Worm (Caenorhabditis elegans) whole organism, young adult: ENCODE measurements around the gene ckb-2.
"Not testable (repeated sequence)": the region's sequence is repeated elsewhere in the genome, so short reads cannot be mapped to it uniquely, and the experiment has no call there.

Experiments used
- B0035.1 ChIP-seq: sonication (generic microtip); optimal IDR thresholded peaks from 2 replicates; lab custom pipeline; 2016; ENCODE audit warnings: missing genetic modification characterization, mild to moderate bottlenecking, missing compliant biosample characterization, missing genotype, missing genetic modification reagents
- B0261.1 ChIP-seq: sonication (generic microtip); optimal IDR thresholded peaks from 2 replicates; lab custom pipeline; 2016; ENCODE audit warnings: mild to moderate bottlenecking, missing genetic modification characterization, moderate library complexity, missing compliant biosample characterization
- C06A6.2 ChIP-seq: fragments of 200-800 bp; sonication (Bioruptor generic); conservative IDR thresholded peaks from 2 replicates; pipeline ENCODE4 v1.3.6; 2022; ENCODE audit warnings: missing genetic modification characterization, missing compliant biosample characterization
- D2030.7 ChIP-seq: fragments of 200-800 bp; sonication (Bioruptor generic); IDR thresholded peaks from 2 replicates; pipeline ENCODE4 v1.3.6; 2022; ENCODE audit warnings: missing genetic modification reagents, missing genetic modification characterization, missing compliant biosample characterization
- F22D6.2 ChIP-seq: sonication (generic microtip); optimal IDR thresholded peaks from 2 replicates; lab custom pipeline; 2016; ENCODE audit warnings: mild to moderate bottlenecking, missing genetic modification characterization, missing compliant biosample characterization
- F33H1.4 ChIP-seq: fragments of 200-800 bp; sonication (Bioruptor generic); IDR thresholded peaks from 2 replicates; pipeline ENCODE4 v1.3.6; 2022; ENCODE audit warnings: missing genetic modification reagents, missing genetic modification characterization, missing compliant biosample characterization
- T26A5.8 ChIP-seq: sonication (generic microtip); optimal IDR thresholded peaks from 2 replicates; lab custom pipeline; 2016; ENCODE audit warnings: missing genetic modification characterization, missing compliant biosample characterization
- Y56A3A.18 ChIP-seq: fragments of 200-800 bp; sonication (Bioruptor generic); IDR thresholded peaks from 2 replicates; pipeline ENCODE4 v1.3.6; 2022; ENCODE audit warnings: missing genetic modification reagents, missing genetic modification characterization, missing compliant biosample characterization
- Y95B8A.8 ChIP-seq: fragments of 200-800 bp; sonication (Bioruptor generic); IDR thresholded peaks from 2 replicates; pipeline ENCODE4 v1.3.6; 2022; ENCODE audit warnings: missing genetic modification reagents, missing genetic modification characterization, missing compliant biosample characterization
- ZK185.1 ChIP-seq: sonication (generic microtip); optimal IDR thresholded peaks from 2 replicates; lab custom pipeline; 2016; ENCODE audit warnings: mild to moderate bottlenecking, missing genetic modification characterization, missing compliant biosample characterization; ENCODE audit not compliant: poor library complexity, severe bottlenecking
- attf-5 ChIP-seq: fragments of 200-800 bp; sonication (Bioruptor generic); optimal IDR thresholded peaks from 2 replicates; lab custom pipeline; 2018; ENCODE audit warnings: mild to moderate bottlenecking, missing genetic modification characterization, missing compliant biosample characterization
- cebp-2 ChIP-seq: fragments of 200-800 bp; sonication (Bioruptor generic); IDR thresholded peaks from 2 replicates; pipeline ENCODE4 v1.3.6; 2022; ENCODE audit warnings: missing genetic modification characterization, missing compliant biosample characterization
- ceh-40 ChIP-seq: fragments of 200-800 bp; sonication (Bioruptor generic); IDR thresholded peaks from 2 replicates; pipeline ENCODE4 v1.3.6; 2022; ENCODE audit warnings: missing genetic modification characterization, missing compliant biosample characterization
- chd-7 ChIP-seq: sonication (generic microtip); optimal IDR thresholded peaks from 2 replicates; lab custom pipeline; 2016; ENCODE audit warnings: mild to moderate bottlenecking, missing genetic modification characterization, moderate library complexity, missing compliant biosample characterization
- die-1 ChIP-seq: sonication (generic microtip); optimal IDR thresholded peaks from 2 replicates; lab custom pipeline; 2016; ENCODE audit warnings: missing genotype, mild to moderate bottlenecking, missing genetic modification characterization, missing compliant biosample characterization
- egl-44 ChIP-seq: fragments of 200-800 bp; sonication (Bioruptor generic); IDR thresholded peaks from 2 replicates; pipeline ENCODE4 v1.3.6; 2022; ENCODE audit warnings: missing genetic modification reagents, missing genetic modification characterization, missing compliant biosample characterization
- egrh-3 ChIP-seq: fragments of 200-800 bp; sonication (Bioruptor generic); IDR thresholded peaks from 2 replicates; pipeline ENCODE4 v1.3.6; 2022; ENCODE audit warnings: missing genetic modification reagents, missing genetic modification characterization, missing compliant biosample characterization
- fkh-3 ChIP-seq: sonication (generic microtip); optimal IDR thresholded peaks from 2 replicates; lab custom pipeline; 2016; ENCODE audit warnings: mild to moderate bottlenecking, missing genetic modification characterization, missing compliant biosample characterization
- him-1 ChIP-seq: sonication (generic microtip); optimal IDR thresholded peaks from 2 replicates; lab custom pipeline; 2016; ENCODE audit warnings: missing genotype, missing genetic modification reagents, missing genetic modification characterization, missing compliant biosample characterization
- hmg-1.2 ChIP-seq: fragments of 200-800 bp; sonication (Bioruptor generic); IDR thresholded peaks from 2 replicates; pipeline ENCODE4 v1.3.6; 2022; ENCODE audit warnings: missing genetic modification reagents, missing genetic modification characterization, missing compliant biosample characterization
- hsf-1 ChIP-seq: fragments of 200-800 bp; sonication (Bioruptor generic); IDR thresholded peaks from 2 replicates; pipeline ENCODE4 v1.3.6; 2022; ENCODE audit warnings: missing genetic modification reagents, missing genetic modification characterization, missing compliant biosample characterization
- let-526 ChIP-seq: fragments of 200-800 bp; sonication (Bioruptor generic); IDR thresholded peaks from 2 replicates; pipeline ENCODE4 v1.3.6; 2022; ENCODE audit warnings: missing genetic modification reagents, missing genetic modification characterization, missing compliant biosample characterization
- let-607 ChIP-seq, 2 experiments: fragments of 200-800 bp in 1 of 2; sonication (Bioruptor generic) in 1 of 2; sonication (generic microtip) in 1 of 2; optimal IDR thresholded peaks; 2 replicates each; lab custom pipeline; 2016 to 2018; ENCODE audit warnings: mild to moderate bottlenecking in 2 of 2, missing compliant biosample characterization in 2 of 2, missing genetic modification characterization in 2 of 2, moderate library complexity in 2 of 2, missing genotype in 1 of 2
- lin-26 ChIP-seq: fragments of 200-800 bp; sonication (Bioruptor generic); IDR thresholded peaks from 2 replicates; pipeline ENCODE4 v1.3.6; 2022; ENCODE audit warnings: missing genetic modification reagents, missing genetic modification characterization, missing compliant biosample characterization
- lin-35 ChIP-seq, 3 experiments: fragments of 150-350 bp in 2 of 3; sonication (generic microtip) in 1 of 3; optimal IDR thresholded peaks; 2 replicates each; lab custom pipeline; 2014 to 2018; ENCODE audit warnings: missing biosample characterization in 3 of 3, missing genetic modification characterization in 3 of 3, missing genetic modification reagents in 3 of 3
- lin-40 ChIP-seq: sonication (generic microtip); optimal IDR thresholded peaks from 2 replicates; lab custom pipeline; 2016; ENCODE audit warnings: missing genetic modification characterization, mild to moderate bottlenecking, missing compliant biosample characterization, missing genotype, missing genetic modification reagents
- mcd-1 ChIP-seq: fragments of 200-800 bp; sonication (Bioruptor generic); IDR thresholded peaks from 2 replicates; pipeline ENCODE4 v1.3.6; 2022; ENCODE audit warnings: missing genetic modification reagents, missing genetic modification characterization, missing compliant biosample characterization
- mel-28 ChIP-seq: sonication (generic microtip); optimal IDR thresholded peaks from 2 replicates; lab custom pipeline; 2016; ENCODE audit warnings: borderline replicate concordance, mild to moderate bottlenecking, missing genetic modification characterization, missing compliant biosample characterization
- nfyb-1 ChIP-seq: fragments of 200-800 bp; sonication (Bioruptor generic); IDR thresholded peaks from 2 replicates; pipeline ENCODE4 v1.3.6; 2022; ENCODE audit warnings: missing genetic modification reagents, missing genetic modification characterization, missing compliant biosample characterization
- nhr-179 ChIP-seq: sonication (generic microtip); optimal IDR thresholded peaks from 2 replicates; lab custom pipeline; 2016; ENCODE audit warnings: mild to moderate bottlenecking, missing genetic modification characterization, missing compliant biosample characterization
- rcor-1 ChIP-seq: fragments of 200-800 bp; sonication (Bioruptor generic); IDR thresholded peaks from 2 replicates; pipeline ENCODE4 v1.3.6; 2022; ENCODE audit warnings: missing genetic modification reagents, missing genetic modification characterization, missing compliant biosample characterization
- rec-8 ChIP-seq, 2 experiments: sonication (generic microtip); optimal IDR thresholded peaks; 2 replicates each; lab custom pipeline; 2016; ENCODE audit warnings: mild to moderate bottlenecking in 2 of 2, missing genetic modification characterization in 2 of 2, missing genetic modification reagents in 2 of 2, missing genotype in 2 of 2, missing biosample characterization in 1 of 2, missing compliant biosample characterization in 1 of 2, moderate library complexity in 1 of 2
- sdz-38 ChIP-seq: sonication (generic microtip); optimal IDR thresholded peaks from 2 replicates; lab custom pipeline; 2016; ENCODE audit warnings: missing genotype, missing genetic modification characterization, missing compliant biosample characterization
- sea-2 ChIP-seq: fragments of 200-800 bp; sonication (Bioruptor generic); IDR thresholded peaks from 2 replicates; pipeline ENCODE4 v1.3.6; 2022; ENCODE audit warnings: missing genetic modification characterization, missing compliant biosample characterization
- snpc-4 ChIP-seq, 5 experiments: fragments of 150-350 bp in 1 of 5; sonication (generic microtip) in 4 of 5; optimal IDR thresholded peaks; 2 replicates each; lab custom pipeline; 2014 to 2018; ENCODE audit warnings: missing genetic modification characterization in 5 of 5, missing biosample characterization in 3 of 5, antibody characterized with exemption in 2 of 5, mild to moderate bottlenecking in 2 of 5, missing compliant biosample characterization in 2 of 5, missing genotype in 2 of 5, moderate library complexity in 2 of 5, missing genetic modification reagents in 1 of 5
- tbx-9 ChIP-seq: sonication (generic microtip); optimal IDR thresholded peaks from 2 replicates; lab custom pipeline; 2016; ENCODE audit warnings: borderline replicate concordance, missing genetic modification characterization, inconsistent platforms, missing compliant biosample characterization
- ztf-18 ChIP-seq: sonication (generic microtip); optimal IDR thresholded peaks from 2 replicates; lab custom pipeline; 2016; ENCODE audit warnings: missing genotype, mild to moderate bottlenecking, missing genetic modification characterization, missing compliant biosample characterization
- ztf-25 ChIP-seq: fragments of 200-800 bp; sonication (Bioruptor generic); IDR thresholded peaks from 2 replicates; pipeline ENCODE4 v1.3.6; 2022; ENCODE audit warnings: missing genetic modification reagents, missing genetic modification characterization, missing compliant biosample characterization
- ztf-26 ChIP-seq: sonication (generic microtip); optimal IDR thresholded peaks from 2 replicates; lab custom pipeline; 2017; ENCODE audit warnings: missing genetic modification characterization, missing compliant biosample characterization
- ztf-28 ChIP-seq: fragments of 200-800 bp; sonication (Bioruptor generic); IDR thresholded peaks from 2 replicates; pipeline ENCODE4 v1.3.6; 2022; ENCODE audit warnings: missing genetic modification reagents, missing genetic modification characterization, missing compliant biosample characterization
- ztf-3 ChIP-seq: fragments of 200-800 bp; sonication (Bioruptor generic); optimal IDR thresholded peaks from 2 replicates; lab custom pipeline; 2018; ENCODE audit warnings: mild to moderate bottlenecking, missing genetic modification characterization, missing compliant biosample characterization

Gene ckb-2

DNA sequence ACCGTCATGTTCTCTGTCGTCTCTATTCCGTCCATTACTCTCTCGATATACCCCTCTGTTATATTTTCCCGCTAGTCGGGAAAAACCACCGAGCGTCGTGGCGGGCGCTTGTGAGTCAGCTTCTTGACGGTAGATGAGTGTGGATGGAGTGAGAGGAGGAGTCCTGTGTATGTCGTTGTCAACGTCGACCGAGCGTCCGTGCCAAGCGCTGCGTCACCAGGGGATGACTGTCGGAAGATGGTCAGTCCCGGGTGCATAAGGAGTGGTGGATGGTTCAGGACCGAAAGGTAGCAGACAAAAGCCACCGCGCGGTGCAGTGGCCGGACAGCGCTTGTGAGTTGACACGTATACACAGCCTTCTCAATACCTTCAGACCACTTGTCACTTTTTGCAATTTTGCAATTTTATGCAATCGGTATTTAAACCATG, 1.6 kb downstream of the ckb-2 start (continued):
- peak; percentile 48; the same call in 1 of the 2 replicates for TF ChIP-seq ztf-25 (GFP tag; lab: Robert Waterston, UW)
- TF ChIP-seq attf-5 (GFP tag; lab: Kevin White, UChicago), result peak; percentile 58
- TF ChIP-seq rec-8 (tag; optimal IDR thresholded peaks at IDR 0.05; lab: Kevin White, UChicago), result peak in 1 of 2 experiments; percentile 32
- peak; percentile 77 for TF ChIP-seq ZK185.1 (tag; lab: Kevin White, UChicago)
- TF ChIP-seq lin-26 (GFP tag; lab: Robert Waterston, UW), result peak; percentile 86
- peak; percentile 76 for TF ChIP-seq egl-44
- peak; percentile 65 for TF ChIP-seq ztf-18
- TF ChIP-seq chd-7, result peak; percentile 35
- 0 out of 2 replicates have a peak, but pooled peaks have one; percentile 59 for TF ChIP-seq hsf-1 (GFP tag; lab: Robert Waterston, UW)
- TF ChIP-seq fkh-3, result peak; percentile 55
- TF ChIP-seq let-607 (tag; optimal IDR thresholded peaks at IDR 0.05; lab: Kevin White, UChicago), result peak in 1 of 2 experiments; percentile 45
- peak; percentile 71 for TF ChIP-seq B0261.1 (tag; lab: Kevin White, UChicago)
- peak; percentile 1 for TF ChIP-seq F22D6.2 (tag; lab: Kevin White, UChicago)
- peak; percentile 85 for TF ChIP-seq rcor-1
- TF ChIP-seq Y56A3A.18, result peak; percentile 62; the same call in 1 of the 2 replicates
- peak; percentile 33 for TF ChIP-seq mel-28 (tag; lab: Kevin White, UChicago)
- TF ChIP-seq ztf-26 (tag; lab: Kevin White, UChicago), result peak; percentile 56
- 0 out of 2 replicates have a peak, but pooled peaks have one; percentile 7 for TF ChIP-seq cebp-2 (GFP tag; lab: Robert Waterston, UW)
- peak; percentile 51; the same call in 1 of the 2 replicates for TF ChIP-seq ceh-40 (GFP tag; lab: Robert Waterston, UW)
- TF ChIP-seq mcd-1 (GFP tag; lab: Robert Waterston, UW), result peak; percentile 80
- peak; percentile 4; the same call in 1 of the 2 replicates for TF ChIP-seq let-526 (GFP tag; lab: Robert Waterston, UW)
- peak; percentile 39 for TF ChIP-seq die-1
- 0 out of 2 replicates have a peak, but pooled peaks have one; percentile 53 for TF ChIP-seq Y95B8A.8
- 0 out of 2 replicates have a peak, but pooled peaks have one; percentile 40 for TF ChIP-seq ztf-28 (GFP tag; lab: Robert Waterston, UW)
- TF ChIP-seq snpc-4 (GFP tag; optimal IDR thresholded peaks at IDR 0.05; lab: Kevin White, UChicago), result not testable (repeated sequence)
- TF ChIP-seq snpc-4 (tag; optimal IDR thresholded peaks at IDR 0.05; lab: Kevin White, UChicago), result peak in 2 of 4 experiments; percentile 44 to 65
- peak; percentile 85 for TF ChIP-seq D2030.7 (GFP tag; lab: Robert Waterston, UW)
- TF ChIP-seq F33H1.4 (GFP tag; lab: Robert Waterston, UW), result peak; percentile 45; the same call in 1 of the 2 replicates
- TF ChIP-seq egrh-3 (GFP tag; lab: Robert Waterston, UW), result peak; percentile 78
- TF ChIP-seq C06A6.2 (GFP tag; lab: Robert Waterston, UW), result peak; percentile 50; the same call in 1 of the 2 replicates
- TF ChIP-seq lin-40 (tag; lab: Kevin White, UChicago), result peak; percentile 73
- TF ChIP-seq, all 124 proteins: peak for 54; not testable (repeated sequence) for 70

DNA sequence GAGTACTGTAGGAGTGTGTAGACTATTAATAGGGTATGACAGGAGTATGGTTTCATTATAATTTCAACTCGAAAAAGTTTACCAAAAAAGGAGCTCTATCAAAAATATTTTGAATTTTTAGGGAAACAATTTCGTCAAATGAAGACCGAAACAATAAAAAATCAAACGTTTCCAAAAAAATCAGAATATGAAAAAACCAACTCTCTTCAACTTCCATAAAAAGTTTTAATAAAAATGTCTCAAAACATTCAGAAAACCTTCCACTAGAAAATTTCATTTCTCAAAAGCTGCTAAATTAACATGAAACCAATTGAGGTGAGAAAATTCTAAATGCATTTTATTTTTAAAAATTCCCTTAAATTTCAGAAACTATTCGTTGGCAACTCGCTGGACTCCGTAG, 2.8 kb downstream of the ckb-2 start, which contains the start of gene ckb-3:
Gene ckb-3 (plus strand): TSS at position 301 of the 400 bp plus-strand sequence.
- no peak for TF ChIP-seq T26A5.8 (tag; lab: Kevin White, UChicago)
- TF ChIP-seq nfyb-1 (GFP tag; lab: Robert Waterston, UW), result no peak
- TF ChIP-seq egl-44, result no peak
- TF ChIP-seq nhr-179 (tag; lab: Kevin White, UChicago), result no peak
- no peak for TF ChIP-seq B0035.1 (tag; lab: Kevin White, UChicago)
- no peak for TF ChIP-seq F22D6.2 (tag; lab: Kevin White, UChicago)
- TF ChIP-seq rcor-1, result no peak
- no peak for TF ChIP-seq F33H1.4 (GFP tag; lab: Robert Waterston, UW)
- TF ChIP-seq ceh-40 (GFP tag; lab: Robert Waterston, UW), result no peak
- TF ChIP-seq sdz-38 (tag; lab: Kevin White, UChicago), result no peak
- TF ChIP-seq tbx-9 (tag; lab: Kevin White, UChicago), result no peak
- no peak for TF ChIP-seq hmg-1.2 (GFP tag; lab: Robert Waterston, UW)
- no peak for TF ChIP-seq him-1 (tag; lab: Kevin White, UChicago)
- no peak for TF ChIP-seq ztf-3 (GFP tag; lab: Kevin White, UChicago)
- TF ChIP-seq lin-35 (GFP tag; optimal IDR thresholded peaks at IDR 0.05; lab: Kevin White, UChicago), result no peak
- no peak for TF ChIP-seq sea-2
- no peak for TF ChIP-seq attf-5 (GFP tag; lab: Kevin White, UChicago)
